Worm (Caenorhabditis elegans) whole organism, young adult: ENCODE data around the gene tmed-10.

Experiments
- F23B12.7 ChIP-seq: sonication (generic microtip); optimal IDR thresholded peaks from 2 replicates; lab custom pipeline; 2017; ENCODE audit warnings: missing genetic modification characterization, mild to moderate bottlenecking, missing compliant biosample characterization, antibody characterized with exemption, moderate library complexity; ENCODE audit not compliant: insufficient read depth
- F49E8.2 ChIP-seq: sonication (generic microtip); optimal IDR thresholded peaks from 3 replicates; lab custom pipeline; 2017; ENCODE audit warnings: missing genetic modification characterization, mild to moderate bottlenecking, missing compliant biosample characterization, antibody characterized with exemption, moderate library complexity; ENCODE audit not compliant: insufficient read depth
- K12H6.12 ChIP-seq: fragments of 200-800 bp; sonication (Bioruptor generic); optimal IDR thresholded peaks from 2 replicates; lab custom pipeline; 2018; ENCODE audit warnings: mild to moderate bottlenecking, missing genetic modification characterization, missing compliant biosample characterization
- T07F8.4 ChIP-seq: sonication (generic microtip); optimal IDR thresholded peaks from 2 replicates; lab custom pipeline; 2016; ENCODE audit warnings: mild to moderate bottlenecking, missing genetic modification characterization, moderate library complexity, missing compliant biosample characterization
- Y53F4B.3 ChIP-seq: fragments of 200-800 bp; sonication (Bioruptor generic); IDR thresholded peaks from 2 replicates; pipeline ENCODE4 v1.3.6; 2022; ENCODE audit warnings: missing genetic modification reagents, missing genetic modification characterization, missing compliant biosample characterization
- Y56A3A.18 ChIP-seq: fragments of 200-800 bp; sonication (Bioruptor generic); IDR thresholded peaks from 2 replicates; pipeline ENCODE4 v1.3.6; 2022; ENCODE audit warnings: missing genetic modification reagents, missing genetic modification characterization, missing compliant biosample characterization
- Y79H2A.3 ChIP-seq: fragments of 200-800 bp; sonication (Bioruptor generic); conservative IDR thresholded peaks from 2 replicates; pipeline ENCODE4 v1.3.6; 2022; ENCODE audit warnings: missing genetic modification reagents, missing genetic modification characterization, missing compliant biosample characterization
- attf-5 ChIP-seq: fragments of 200-800 bp; sonication (Bioruptor generic); optimal IDR thresholded peaks from 2 replicates; lab custom pipeline; 2018; ENCODE audit warnings: mild to moderate bottlenecking, missing genetic modification characterization, missing compliant biosample characterization
- attf-6 ChIP-seq: fragments of 200-800 bp; sonication (Bioruptor generic); IDR thresholded peaks from 2 replicates; pipeline ENCODE4 v1.3.6; 2022; ENCODE audit warnings: missing genetic modification reagents, missing genetic modification characterization, missing compliant biosample characterization
- ceh-91 ChIP-seq: fragments of 200-800 bp; sonication (Bioruptor generic); IDR thresholded peaks from 2 replicates; pipeline ENCODE4 v1.3.6; 2022; ENCODE audit warnings: missing genetic modification reagents, missing genetic modification characterization, missing compliant biosample characterization
- dpl-1 ChIP-seq: fragments of 150-350 bp; optimal IDR thresholded peaks from 2 replicates; lab custom pipeline; 2014; ENCODE audit warnings: missing biosample characterization, missing genetic modification reagents, missing genetic modification characterization
- egl-18 ChIP-seq: fragments of 200-800 bp; sonication (Bioruptor generic); IDR thresholded peaks from 2 replicates; pipeline ENCODE4 v1.3.6; 2022; ENCODE audit warnings: missing genetic modification reagents, missing genetic modification characterization, missing compliant biosample characterization
- ekl-4 ChIP-seq: fragments of 200-800 bp; sonication (Bioruptor generic); IDR thresholded peaks from 2 replicates; pipeline ENCODE4 v1.3.6; 2022; ENCODE audit warnings: missing genetic modification reagents, missing genetic modification characterization, missing compliant biosample characterization
- ets-4 ChIP-seq: fragments of 200-800 bp; sonication (Bioruptor generic); optimal IDR thresholded peaks from 2 replicates; lab custom pipeline; 2018; ENCODE audit warnings: mild to moderate bottlenecking, missing genetic modification characterization, missing compliant biosample characterization
- hsf-1 ChIP-seq: fragments of 200-800 bp; sonication (Bioruptor generic); IDR thresholded peaks from 2 replicates; pipeline ENCODE4 v1.3.6; 2022; ENCODE audit warnings: missing genetic modification reagents, missing genetic modification characterization, missing compliant biosample characterization
- lag-1 ChIP-seq: fragments of 200-800 bp; sonication (Bioruptor generic); IDR thresholded peaks from 2 replicates; pipeline ENCODE4 v1.3.6; 2022; ENCODE audit warnings: missing genetic modification reagents, missing genetic modification characterization, missing compliant biosample characterization
- let-607 ChIP-seq, 2 experiments: fragments of 200-800 bp in 1 of 2; sonication (Bioruptor generic) in 1 of 2; sonication (generic microtip) in 1 of 2; optimal IDR thresholded peaks; 2 replicates each; lab custom pipeline; 2016 to 2018; ENCODE audit warnings: mild to moderate bottlenecking in 2 of 2, missing compliant biosample characterization in 2 of 2, missing genetic modification characterization in 2 of 2, moderate library complexity in 2 of 2, missing genotype in 1 of 2
- lin-40 ChIP-seq: sonication (generic microtip); optimal IDR thresholded peaks from 2 replicates; lab custom pipeline; 2016; ENCODE audit warnings: missing genetic modification characterization, mild to moderate bottlenecking, missing compliant biosample characterization, missing genotype, missing genetic modification reagents
- lir-1 ChIP-seq: fragments of 200-800 bp; sonication (Bioruptor generic); conservative IDR thresholded peaks from 2 replicates; pipeline ENCODE4 v1.3.6; 2022; ENCODE audit warnings: missing genetic modification reagents, missing genetic modification characterization, missing compliant biosample characterization
- lsy-27 ChIP-seq: sonication (generic microtip); optimal IDR thresholded peaks from 2 replicates; lab custom pipeline; 2017; ENCODE audit warnings: missing genetic modification characterization, mild to moderate bottlenecking, missing compliant biosample characterization, antibody characterized with exemption, missing genotype, borderline replicate concordance; ENCODE audit not compliant: insufficient read depth
- madf-3 ChIP-seq: fragments of 200-800 bp; sonication (Bioruptor generic); IDR thresholded peaks from 2 replicates; pipeline ENCODE4 v1.3.6; 2022; ENCODE audit warnings: missing genetic modification reagents, missing genetic modification characterization, missing compliant biosample characterization
- madf-8 ChIP-seq: fragments of 200-800 bp; sonication (Bioruptor generic); conservative IDR thresholded peaks from 2 replicates; pipeline ENCODE4 v1.3.6; 2022; ENCODE audit warnings: missing genetic modification reagents, missing genetic modification characterization, missing compliant biosample characterization
- mcd-1 ChIP-seq: fragments of 200-800 bp; sonication (Bioruptor generic); IDR thresholded peaks from 2 replicates; pipeline ENCODE4 v1.3.6; 2022; ENCODE audit warnings: missing genetic modification reagents, missing genetic modification characterization, missing compliant biosample characterization
- mel-28 ChIP-seq: sonication (generic microtip); optimal IDR thresholded peaks from 2 replicates; lab custom pipeline; 2016; ENCODE audit warnings: borderline replicate concordance, mild to moderate bottlenecking, missing genetic modification characterization, missing compliant biosample characterization
- mxl-1 ChIP-seq: sonication (generic microtip); optimal IDR thresholded peaks from 2 replicates; lab custom pipeline; 2016; ENCODE audit warnings: missing genetic modification characterization, missing compliant biosample characterization
- nhr-120 ChIP-seq: fragments of 200-800 bp; sonication (Bioruptor generic); IDR thresholded peaks from 2 replicates; pipeline ENCODE4 v1.3.6; 2022; ENCODE audit warnings: missing genetic modification characterization, missing compliant biosample characterization
- nhr-80 ChIP-seq: sonication (generic microtip); optimal IDR thresholded peaks from 2 replicates; lab custom pipeline; 2016; ENCODE audit warnings: missing genetic modification characterization, missing compliant biosample characterization
- nhr-90 ChIP-seq: sonication (generic microtip); optimal IDR thresholded peaks from 2 replicates; lab custom pipeline; 2016; ENCODE audit warnings: missing genotype, mild to moderate bottlenecking, missing genetic modification characterization, missing compliant biosample characterization
- snpc-4 ChIP-seq, 5 experiments: fragments of 150-350 bp in 1 of 5; sonication (generic microtip) in 4 of 5; optimal IDR thresholded peaks; 2 replicates each; lab custom pipeline; 2014 to 2018; ENCODE audit warnings: missing genetic modification characterization in 5 of 5, missing biosample characterization in 3 of 5, antibody characterized with exemption in 2 of 5, mild to moderate bottlenecking in 2 of 5, missing compliant biosample characterization in 2 of 5, missing genotype in 2 of 5, moderate library complexity in 2 of 5, missing genetic modification reagents in 1 of 5
- somi-1 ChIP-seq: fragments of 200-800 bp; sonication (Bioruptor generic); optimal IDR thresholded peaks from 2 replicates; lab custom pipeline; 2018; ENCODE audit warnings: mild to moderate bottlenecking, missing genetic modification characterization, missing compliant biosample characterization
- sptf-2 ChIP-seq: fragments of 200-800 bp; sonication (Bioruptor generic); optimal IDR thresholded peaks from 2 replicates; lab custom pipeline; 2018; ENCODE audit warnings: mild to moderate bottlenecking, missing genetic modification characterization, missing compliant biosample characterization
- xnd-1 ChIP-seq: sonication (generic microtip); optimal IDR thresholded peaks from 2 replicates; lab custom pipeline; 2016; ENCODE audit warnings: missing genotype, missing genetic modification reagents, missing genetic modification characterization, missing compliant biosample characterization
- ztf-26 ChIP-seq: sonication (generic microtip); optimal IDR thresholded peaks from 2 replicates; lab custom pipeline; 2017; ENCODE audit warnings: missing genetic modification characterization, missing compliant biosample characterization

Gene tmed-10

ce11 chrV:11314025-11314880 lies 12.5 kb downstream of the tmed-10 start (continued):
- TF ChIP-seq lin-40 (peak; percentile 85), Y53F4B.3 (peak; percentile 84), nhr-90 (tag; lab: Kevin White, UChicago) (peak; percentile 97), lag-1 (0 out of 2 replicates have a peak, but pooled peaks have one; percentile 71), F23B12.7 (peak; percentile 92), mcd-1 (GFP tag; lab: Robert Waterston, UW) (peak; percentile 86), ceh-91 (GFP tag; lab: Robert Waterston, UW) (peak; percentile 65), lir-1 (GFP tag; lab: Robert Waterston, UW) (peak; percentile 83)

ce11 chrV:11312904-11313303 lies 13.9 kb downstream of the tmed-10 start:
- TF ChIP-seq lsy-27 (tag; lab: Kevin White, UChicago): no peak
- TF ChIP-seq ekl-4: no peak
- no peak for TF ChIP-seq hsf-1 (GFP tag; lab: Robert Waterston, UW)
- no peak for TF ChIP-seq attf-6 (GFP tag; lab: Robert Waterston, UW)
- no peak for TF ChIP-seq let-607 (tag; optimal IDR thresholded peaks at IDR 0.05; lab: Kevin White, UChicago)
- no peak for TF ChIP-seq xnd-1 (tag; lab: Kevin White, UChicago)
- TF ChIP-seq F49E8.2 (tag; lab: Kevin White, UChicago): no peak

ce11 chrV:11311013-11311472 lies 15.7 kb downstream of the tmed-10 start, which contains the start of gene T03F7.7:
Gene T03F7.7 (plus strand): TSS chrV:11311422.
- no peak for TF ChIP-seq let-607 (tag; optimal IDR thresholded peaks at IDR 0.05; lab: Kevin White, UChicago)
- no peak for TF ChIP-seq ekl-4
- TF ChIP-seq Y56A3A.18 (GFP tag; lab: Robert Waterston, UW): no peak
- peak; percentile 92 for TF ChIP-seq nhr-80 (tag; lab: Kevin White, UChicago)
- no peak for TF ChIP-seq attf-5 (GFP tag; lab: Kevin White, UChicago)

- peak; percentile 17 for TF ChIP-seq K12H6.12 (tag; lab: Kevin White, UChicago)
- no peak for TF ChIP-seq xnd-1 (tag; lab: Kevin White, UChicago)
- TF ChIP-seq somi-1 (GFP tag; lab: Kevin White, UChicago): peak; percentile 15
- TF ChIP-seq, all 124 proteins: peak for 2
These were observed 17.8 kb downstream of the tmed-10 start for ce11 chrV:11308915-11309314.

- no peak for TF ChIP-seq F49E8.2 (tag; lab: Kevin White, UChicago)
- TF ChIP-seq dpl-1 (GFP tag; lab: Kevin White, UChicago): no peak
- TF ChIP-seq mxl-1 (tag; lab: Kevin White, UChicago): no peak
- TF ChIP-seq let-607 (tag; optimal IDR thresholded peaks at IDR 0.05; lab: Kevin White, UChicago): no peak
- TF ChIP-seq madf-3 (GFP tag; lab: Robert Waterston, UW): no peak
- TF ChIP-seq T07F8.4 (tag; lab: Kevin White, UChicago): no peak
- no peak for TF ChIP-seq mel-28 (tag; lab: Kevin White, UChicago)
- TF ChIP-seq Y79H2A.3 (GFP tag; lab: Robert Waterston, UW): no peak
- no peak for TF ChIP-seq madf-8 (GFP tag; lab: Robert Waterston, UW)
- TF ChIP-seq snpc-4 (GFP tag; optimal IDR thresholded peaks at IDR 0.05; lab: Kevin White, UChicago): no peak
- no peak for TF ChIP-seq snpc-4 (tag; optimal IDR thresholded peaks at IDR 0.05; lab: Kevin White, UChicago)
- no peak for TF ChIP-seq sptf-2 (GFP tag; lab: Kevin White, UChicago)
- TF ChIP-seq egl-18: no peak
- TF ChIP-seq ztf-26 (tag; lab: Kevin White, UChicago): no peak
- no peak for TF ChIP-seq nhr-120 (GFP tag; lab: Robert Waterston, UW)
- no peak for TF ChIP-seq lsy-27 (tag; lab: Kevin White, UChicago)
- TF ChIP-seq ets-4: no peak
These were observed 18.4 kb downstream of the tmed-10 start, which contains the start of gene snf-11 for ce11 chrV:11308346-11308745. Gene snf-11 (minus strand): TSS chrV:11308446.
